Fruit fly (Drosophila melanogaster): Measurements from ENCODE around the gene Myc.
A peak's percentile ranks its signal among the peaks of the same experiment; 100 is the strongest.

Myc gene

dm6 chrX:3414003-3414767 is 41.2 kb downstream of the Myc start:
- TF ChIP-seq vri (GFP tag; optimal IDR thresholded peaks at IDR 0.05) (no peak), svp (GFP tag) (no peak), Eip93F (GFP tag; optimal IDR thresholded peaks at IDR 0.05) (no peak), CG34406 (GFP tag; optimal IDR thresholded peaks at IDR 0.05) (no peak), Sox15 (GFP tag; optimal IDR thresholded peaks at IDR 0.05) (no peak), Gug (GFP tag; IDR thresholded peaks at IDR 0.05) (peak; percentile 48; the same call in 1 of the 2 replicates), Ets96B (tag; optimal IDR thresholded peaks at IDR 0.05) (no peak), CG3919 (GFP tag; optimal IDR thresholded peaks at IDR 0.05) (peak; percentile 35), dsx (GFP tag; optimal IDR thresholded peaks at IDR 0.05; ENCODE audit: poor library complexity, severe bottlenecking) (no peak), CG4318 (GFP tag; optimal IDR thresholded peaks at IDR 0.05) (peak; percentile 44), CG11902 (GFP tag; optimal IDR thresholded peaks at IDR 0.05) (no peak), fkh (GFP tag; optimal IDR thresholded peaks at IDR 0.05) (peak; percentile 27), Eip75B (GFP tag; optimal IDR thresholded peaks at IDR 0.05) (no peak), OdsH (GFP tag; optimal IDR thresholded peaks at IDR 0.05) (peak; percentile 47), CG7368 (GFP tag; optimal IDR thresholded peaks at IDR 0.05) (no peak), CG32006 (GFP tag; optimal IDR thresholded peaks at IDR 0.05) (peak; percentile 75), CG8319 (GFP tag; optimal IDR thresholded peaks at IDR 0.05) (no peak), salr (GFP tag; optimal IDR thresholded peaks at IDR 0.05) (peak in 1 of 2 experiments; percentile 60), Sox14 (GFP tag; optimal IDR thresholded peaks at IDR 0.05) (peak; percentile 7), CG6163 (GFP tag; IDR thresholded peaks at IDR 0.05) (peak; percentile 55; the same call in 1 of the 3 replicates), CG8632 (GFP tag; optimal IDR thresholded peaks at IDR 0.05) (no peak), Lpt (GFP tag; optimal IDR thresholded peaks at IDR 0.05) (peak; percentile 46), CG15336 (GFP tag; IDR thresholded peaks at IDR 0.05) (peak; percentile 70; the same call in 1 of the 2 replicates), net (GFP tag; optimal IDR thresholded peaks at IDR 0.05) (peak; percentile 38), CG6854 (GFP tag; optimal IDR thresholded peaks at IDR 0.05) (no peak), CG8119 (GFP tag; IDR thresholded peaks at IDR 0.05) (peak; percentile 72), achi (GFP tag; optimal IDR thresholded peaks at IDR 0.05) (peak; percentile 41), Hr4 (GFP tag; optimal IDR thresholded peaks at IDR 0.05) (peak; percentile 41), cyc (GFP tag; optimal IDR thresholded peaks at IDR 0.05) (no peak), Hr39 (GFP tag; optimal IDR thresholded peaks at IDR 0.05) (no peak), lz (GFP tag; optimal IDR thresholded peaks at IDR 0.05) (no peak), CG6276 (GFP tag; optimal IDR thresholded peaks at IDR 0.05) (peak; percentile 65), Ets21C (GFP tag; optimal IDR thresholded peaks at IDR 0.05) (no peak), pdm3 (GFP tag; optimal IDR thresholded peaks at IDR 0.05) (peak; percentile 44), Eip78C (GFP tag) (no peak), CG6792 (GFP tag; optimal IDR thresholded peaks at IDR 0.05) (no peak), acj6 (GFP tag; optimal IDR thresholded peaks at IDR 0.05) (peak; percentile 3), CG16779 (tag; optimal IDR thresholded peaks at IDR 0.05) (no peak), eg (GFP tag; IDR thresholded peaks at IDR 0.05) (peak; percentile 64; the same call in 2 of the 3 replicates), Smox (GFP tag; optimal IDR thresholded peaks at IDR 0.05) (no peak), CG10631 (GFP tag; optimal IDR thresholded peaks at IDR 0.05) (peak; percentile 32)

- no peak for TF ChIP-seq CG34406 (GFP tag; optimal IDR thresholded peaks at IDR 0.05)
- TF ChIP-seq cyc (GFP tag; optimal IDR thresholded peaks at IDR 0.05), result peak; percentile 24
- peak; percentile 92 for TF ChIP-seq eg (GFP tag; IDR thresholded peaks at IDR 0.05)
- TF ChIP-seq fd59A (GFP tag; optimal IDR thresholded peaks at IDR 0.05), result no peak
- peak; percentile 22 for TF ChIP-seq Hr39 (GFP tag; optimal IDR thresholded peaks at IDR 0.05)
- peak; percentile 30 for TF ChIP-seq achi (GFP tag; optimal IDR thresholded peaks at IDR 0.05)
- TF ChIP-seq pdm3 (GFP tag; optimal IDR thresholded peaks at IDR 0.05), result peak; percentile 57
- TF ChIP-seq Gug (GFP tag; IDR thresholded peaks at IDR 0.05), result peak; percentile 74
- peak; percentile 50 for TF ChIP-seq CG3919 (GFP tag; optimal IDR thresholded peaks at IDR 0.05)
- no peak for TF ChIP-seq CG8632 (GFP tag; optimal IDR thresholded peaks at IDR 0.05)
- TF ChIP-seq CG3032 (tag; optimal IDR thresholded peaks at IDR 0.05), result no peak
- peak; percentile 85 for TF ChIP-seq CG32006 (GFP tag; optimal IDR thresholded peaks at IDR 0.05)
- TF ChIP-seq fd85E (GFP tag; optimal IDR thresholded peaks at IDR 0.05), result no peak
- TF ChIP-seq CG6163 (GFP tag; IDR thresholded peaks at IDR 0.05), result peak; percentile 83
- peak; percentile 26 for TF ChIP-seq Sox14 (GFP tag; optimal IDR thresholded peaks at IDR 0.05)
- TF ChIP-seq Sox15 (GFP tag; optimal IDR thresholded peaks at IDR 0.05), result no peak
- TF ChIP-seq spab (GFP tag; optimal IDR thresholded peaks at IDR 0.05), result no peak
- TF ChIP-seq CG10631 (GFP tag; optimal IDR thresholded peaks at IDR 0.05), result peak; percentile 49
- TF ChIP-seq Blimp-1 (GFP tag; optimal IDR thresholded peaks at IDR 0.05), result no peak
- peak; percentile 50 for TF ChIP-seq OdsH (GFP tag; optimal IDR thresholded peaks at IDR 0.05)
- TF ChIP-seq Eip75B (GFP tag; optimal IDR thresholded peaks at IDR 0.05), result peak; percentile 5
- no peak for TF ChIP-seq dsx (GFP tag; optimal IDR thresholded peaks at IDR 0.05; ENCODE audit: poor library complexity, severe bottlenecking)
- TF ChIP-seq CG11762 (GFP tag; optimal IDR thresholded peaks at IDR 0.05; ENCODE audit: insufficient read depth), result peak; percentile 7
- peak; percentile 80 for TF ChIP-seq Lpt (GFP tag; optimal IDR thresholded peaks at IDR 0.05)
These were observed 50.3 kb downstream of the Myc start for dm6 chrX:3423199-3423768.

All from whole organism, prepupa.